Fruit fly (Drosophila melanogaster) whole organism, embryonic: ENCODE results near the gene CG14071.
A peak's percentile ranks its signal among the peaks of the same experiment; 100 is the strongest.

Experiments
- BEAF-32 ChIP-seq: fragments of 200-800 bp; sonication (Bioruptor generic); optimal IDR thresholded peaks from 3 replicates; lab custom pipeline; 2017; ENCODE audit warnings: missing biosample characterization, missing genetic modification characterization, mild to moderate bottlenecking, moderate library complexity, missing genetic modification reagents
- CG12299 ChIP-seq: fragments of 200-800 bp; sonication (Bioruptor generic); optimal IDR thresholded peaks from 2 replicates; lab custom pipeline; 2018; ENCODE audit warnings: missing biosample characterization, mild to moderate bottlenecking, missing genetic modification characterization
- CG13296 ChIP-seq: fragments of 200-800 bp; sonication (Bioruptor generic); optimal IDR thresholded peaks from 3 replicates; lab custom pipeline; 2018; ENCODE audit warnings: missing biosample characterization, mild to moderate bottlenecking, missing genetic modification characterization
- CG14710 ChIP-seq: fragments of 200-800 bp; sonication (Bioruptor generic); optimal IDR thresholded peaks from 3 replicates; lab custom pipeline; 2019; ENCODE audit warnings: missing biosample characterization, mild to moderate bottlenecking, missing genetic modification characterization, moderate library complexity
- CG15011 ChIP-seq: fragments of 200-800 bp; sonication (Bioruptor generic); optimal IDR thresholded peaks from 3 replicates; lab custom pipeline; 2018; ENCODE audit warnings: missing biosample characterization, mild to moderate bottlenecking, missing genetic modification characterization
- CG15514 ChIP-seq: fragments of 200-800 bp; sonication (Bioruptor generic); optimal IDR thresholded peaks from 3 replicates; lab custom pipeline; 2017; ENCODE audit warnings: missing biosample characterization, missing genetic modification characterization, mild to moderate bottlenecking, moderate library complexity, missing genetic modification reagents
- CG18599 ChIP-seq: fragments of 200-800 bp; sonication (Bioruptor generic); optimal IDR thresholded peaks from 3 replicates; lab custom pipeline; 2017; ENCODE audit warnings: missing biosample characterization, missing genetic modification characterization, mild to moderate bottlenecking, moderate library complexity, missing genetic modification reagents
- CG2120 ChIP-seq: fragments of 200-800 bp; sonication (Bioruptor generic); optimal IDR thresholded peaks from 3 replicates; lab custom pipeline; 2016; ENCODE audit warnings: missing biosample characterization, missing genetic modification characterization
- CG2712 ChIP-seq: fragments of 200-800 bp; optimal IDR thresholded peaks from 3 replicates; lab custom pipeline; 2019; ENCODE audit warnings: missing biosample characterization, mild to moderate bottlenecking, missing genetic modification characterization, moderate library complexity
- CG34376 ChIP-seq: fragments of 200-800 bp; sonication (Bioruptor generic); optimal IDR thresholded peaks from 2 replicates; lab custom pipeline; 2018; ENCODE audit warnings: missing biosample characterization, mild to moderate bottlenecking, missing genetic modification characterization
- CG4424 ChIP-seq: fragments of 200-800 bp; sonication (Bioruptor generic); optimal IDR thresholded peaks from 3 replicates; lab custom pipeline; 2016; ENCODE audit warnings: missing biosample characterization, missing genetic modification characterization
- CG4617 ChIP-seq: fragments of 200-800 bp; sonication (Bioruptor generic); optimal IDR thresholded peaks from 3 replicates; lab custom pipeline; 2016; ENCODE audit warnings: missing biosample characterization, missing genetic modification characterization, borderline replicate concordance
- CG4820 ChIP-seq: fragments of 200-800 bp; sonication (Bioruptor generic); optimal IDR thresholded peaks from 3 replicates; lab custom pipeline; 2016; ENCODE audit warnings: missing biosample characterization, missing genetic modification characterization
- CG4854 ChIP-seq: fragments of 200-800 bp; sonication (Bioruptor generic); optimal IDR thresholded peaks from 2 replicates; lab custom pipeline; 2016; ENCODE audit warnings: missing biosample characterization, missing genetic modification characterization, inconsistent platforms
- CG6854 ChIP-seq: fragments of 200-800 bp; sonication (Bioruptor generic); optimal IDR thresholded peaks from 3 replicates; lab custom pipeline; 2017; ENCODE audit warnings: missing biosample characterization, mild to moderate bottlenecking, missing genetic modification characterization
- CG8290 ChIP-seq, 3 experiments: fragments of 200-800 bp; sonication (Bioruptor generic); optimal IDR thresholded peaks; 2 replicates each; lab custom pipeline; 2016 to 2019; ENCODE audit warnings: missing biosample characterization in 3 of 3, missing genetic modification characterization in 3 of 3, mild to moderate bottlenecking in 2 of 3, moderate library complexity in 1 of 3
- CG8388 ChIP-seq: fragments of 200-800 bp; sonication (Bioruptor generic); optimal IDR thresholded peaks from 2 replicates; lab custom pipeline; 2019; ENCODE audit warnings: missing biosample characterization, mild to moderate bottlenecking, missing genetic modification characterization, moderate library complexity
- CG9437 ChIP-seq: fragments of 200-800 bp; sonication (Bioruptor generic); optimal IDR thresholded peaks from 2 replicates; lab custom pipeline; 2018; ENCODE audit warnings: missing biosample characterization, mild to moderate bottlenecking, missing genetic modification characterization
- CG9727 ChIP-seq: fragments of 200-800 bp; sonication (Bioruptor generic); optimal IDR thresholded peaks from 3 replicates; lab custom pipeline; 2017; ENCODE audit warnings: missing biosample characterization, mild to moderate bottlenecking, missing genetic modification characterization
- CG9797 ChIP-seq: fragments of 200-800 bp; sonication (Bioruptor generic); optimal IDR thresholded peaks from 3 replicates; lab custom pipeline; 2018; ENCODE audit warnings: missing biosample characterization, mild to moderate bottlenecking, missing genetic modification characterization
- Dfd ChIP-seq, 2 experiments: fragments of >200 bp; optimal IDR thresholded peaks; 2 replicates each; lab custom pipeline; 2017; ENCODE audit warnings: missing biosample characterization in 2 of 2, missing genetic modification characterization in 2 of 2
- E2f2 ChIP-seq: fragments of 200-800 bp; sonication (Bioruptor generic); IDR thresholded peaks from 2 replicates; pipeline ENCODE4 v1.3.6; 2022; ENCODE audit warnings: missing biosample characterization, missing genetic modification characterization
- Fer3 ChIP-seq: fragments of 200-800 bp; sonication (Bioruptor generic); optimal IDR thresholded peaks from 2 replicates; lab custom pipeline; 2018; ENCODE audit warnings: missing biosample characterization, mild to moderate bottlenecking, missing genetic modification characterization, moderate library complexity
- H15 ChIP-seq: fragments of 200-800 bp; sonication (Bioruptor generic); IDR thresholded peaks from 3 replicates; pipeline ENCODE4 v1.3.6; 2022; ENCODE audit warnings: missing biosample characterization, missing genetic modification characterization
- HLH54F ChIP-seq: fragments of 200-800 bp; sonication (Bioruptor generic); optimal IDR thresholded peaks from 3 replicates; lab custom pipeline; 2016; ENCODE audit warnings: missing biosample characterization, missing genetic modification characterization
- HmgD ChIP-seq: fragments of 200-800 bp; sonication (Bioruptor generic); optimal IDR thresholded peaks from 3 replicates; lab custom pipeline; 2016; ENCODE audit warnings: missing biosample characterization, missing genetic modification characterization
- Hr78 ChIP-seq, 2 experiments: fragments of 200-800 bp in 1 of 2; fragments of >200 bp in 1 of 2; sonication (Bioruptor generic) in 1 of 2; optimal IDR thresholded peaks; 2 replicates each; lab custom pipeline; 2017 to 2019; ENCODE audit warnings: missing biosample characterization in 2 of 2, missing genetic modification characterization in 2 of 2, mild to moderate bottlenecking in 1 of 2, moderate library complexity in 1 of 2
- Jarid2 ChIP-seq: fragments of 200-800 bp; sonication (Bioruptor generic); optimal IDR thresholded peaks from 3 replicates; lab custom pipeline; 2017; ENCODE audit warnings: mild to moderate bottlenecking, missing biosample characterization, missing genetic modification reagents, missing genetic modification characterization
- Pdp1 ChIP-seq, 2 experiments: fragments of 200-800 bp; sonication (Bioruptor generic); optimal IDR thresholded peaks; 3 replicates each; lab custom pipeline; 2016; ENCODE audit warnings: missing biosample characterization in 2 of 2, missing genetic modification characterization in 2 of 2, mild to moderate bottlenecking in 1 of 2, moderate library complexity in 1 of 2
- Sin3A ChIP-seq: fragments of >200 bp; optimal IDR thresholded peaks from 2 replicates; lab custom pipeline; 2018
- Spps ChIP-seq: fragments of 200-800 bp; sonication (Bioruptor generic); optimal IDR thresholded peaks from 2 replicates; lab custom pipeline; 2018; ENCODE audit warnings: missing biosample characterization, mild to moderate bottlenecking, missing genetic modification characterization
- Sry-δ ChIP-seq: fragments of 200-800 bp; sonication (Bioruptor generic); optimal IDR thresholded peaks from 2 replicates; lab custom pipeline; 2016; ENCODE audit warnings: missing biosample characterization, missing genetic modification characterization
- Stat92E ChIP-seq, 3 experiments: fragments of >200 bp in 2 of 3; fragments of 200-800 bp in 1 of 3; sonication (Bioruptor generic) in 1 of 3; optimal IDR thresholded peaks; 2 replicates each; lab custom pipeline; 2017 to 2019; ENCODE audit warnings: missing biosample characterization in 3 of 3, missing genetic modification characterization in 3 of 3, mild to moderate bottlenecking in 1 of 3, moderate library complexity in 1 of 3
- cg ChIP-seq: fragments of 200-800 bp; sonication (Bioruptor generic); optimal IDR thresholded peaks from 3 replicates; lab custom pipeline; 2019; ENCODE audit warnings: missing biosample characterization, mild to moderate bottlenecking, missing genetic modification characterization, moderate library complexity
- chm ChIP-seq: fragments of 200-800 bp; sonication (Bioruptor generic); IDR thresholded peaks from 2 replicates; pipeline ENCODE4 v1.3.6; 2022; ENCODE audit warnings: missing biosample characterization, missing genetic modification characterization
- dm ChIP-seq: fragments of 200-800 bp; sonication (Bioruptor generic); optimal IDR thresholded peaks from 3 replicates; lab custom pipeline; 2016; ENCODE audit warnings: missing biosample characterization, missing genetic modification characterization
- ewg ChIP-seq: fragments of 200-800 bp; sonication (Bioruptor generic); optimal IDR thresholded peaks from 3 replicates; lab custom pipeline; 2017; ENCODE audit warnings: mild to moderate bottlenecking, missing biosample characterization, missing genetic modification reagents, missing genetic modification characterization
- exex ChIP-seq: fragments of 200-800 bp; sonication (Bioruptor generic); optimal IDR thresholded peaks from 4 replicates; lab custom pipeline; 2018; ENCODE audit warnings: missing biosample characterization, mild to moderate bottlenecking, missing genetic modification characterization, moderate library complexity
- fu2 ChIP-seq: fragments of 200-800 bp; sonication (Bioruptor generic); optimal IDR thresholded peaks from 2 replicates; lab custom pipeline; 2016; ENCODE audit warnings: missing biosample characterization, missing genetic modification characterization
- inv ChIP-seq: fragments of 200-800 bp; sonication (Bioruptor generic); IDR thresholded peaks from 2 replicates; pipeline ENCODE4 v1.3.6; 2022; ENCODE audit warnings: missing biosample characterization, missing genetic modification characterization; ENCODE audit not compliant: partially characterized antibody
- lmd ChIP-seq: fragments of 200-800 bp; sonication (Bioruptor generic); IDR thresholded peaks from 2 replicates; pipeline ENCODE4 v1.3.6; 2022; ENCODE audit warnings: missing biosample characterization, missing genetic modification characterization
- onecut ChIP-seq: fragments of 200-800 bp; sonication (Bioruptor generic); IDR thresholded peaks from 2 replicates; pipeline ENCODE4 v1.3.6; 2022; ENCODE audit warnings: missing biosample characterization, missing genetic modification characterization
- pan ChIP-seq, 4 experiments: fragments of >200 bp in 3 of 4; fragments of 200-800 bp in 1 of 4; sonication (Bioruptor generic) in 1 of 4; optimal IDR thresholded peaks in 3 of 4; IDR thresholded peaks in 1 of 4; 2 replicates each; pipeline versions ENCODE4 v1.3.6 to Lab custom; 2017 to 2022; ENCODE audit warnings: missing biosample characterization in 2 of 4, missing genetic modification characterization in 2 of 4, mixed read lengths in 1 of 4
- pfk ChIP-seq: fragments of 200-800 bp; sonication (Bioruptor generic); optimal IDR thresholded peaks from 2 replicates; lab custom pipeline; 2018; ENCODE audit warnings: missing biosample characterization, mild to moderate bottlenecking, missing genetic modification characterization, moderate library complexity
- pzg ChIP-seq: fragments of 200-800 bp; sonication (Bioruptor generic); optimal IDR thresholded peaks from 3 replicates; lab custom pipeline; 2018; ENCODE audit warnings: missing biosample characterization, mild to moderate bottlenecking, missing genetic modification characterization, moderate library complexity
- sens ChIP-seq: fragments of 200-800 bp; sonication (Bioruptor generic); peaks from one replicate; lab custom pipeline; 2016; ENCODE audit warnings: missing biosample characterization, missing genetic modification characterization
- trem ChIP-seq: fragments of 200-800 bp; optimal IDR thresholded peaks from 3 replicates; lab custom pipeline; 2019; ENCODE audit warnings: missing biosample characterization, mild to moderate bottlenecking, missing genetic modification characterization, moderate library complexity

CG14071 gene

dm6 chr2L:10850320-10850990, 38.3 kb downstream of the CG14071 start, which contains the start of gene porin (continued):
- TF ChIP-seq CG2712 (tag; lab: Kevin White, UChicago) = peak; percentile 48
- TF ChIP-seq Hr78 (GFP tag; optimal IDR thresholded peaks at IDR 0.05; lab: Kevin White, UChicago) = peak in 1 of 2 experiments; percentile 5
- peak; percentile 10 for TF ChIP-seq CG6854 (GFP tag; lab: Kevin White, UChicago)
- TF ChIP-seq CG15011 (GFP tag; lab: Kevin White, UChicago) = no peak
- peak; percentile 87 for TF ChIP-seq exex
- TF ChIP-seq trem (tag; lab: Kevin White, UChicago) = peak; percentile 87
- peak; percentile 62 for TF ChIP-seq pfk (GFP tag; lab: Kevin White, UChicago)
- TF ChIP-seq CG14710 (tag; lab: Kevin White, UChicago) = peak; percentile 65
- no peak for TF ChIP-seq HLH54F (GFP tag; lab: Kevin White, UChicago)
- no peak for TF ChIP-seq CG2120 (GFP tag; lab: Kevin White, UChicago)
- TF ChIP-seq pan (optimal IDR thresholded peaks at IDR 0.05; lab: Kevin White, UChicago) = no peak
- no peak for TF ChIP-seq pan (GFP tag; optimal IDR thresholded peaks at IDR 0.05 in 1 of 2, IDR thresholded peaks at IDR 0.05 in 1 of 2)
- peak; percentile 56 for TF ChIP-seq Sin3A (lab: Kevin White, UChicago)
- TF ChIP-seq Sry-δ (GFP tag; lab: Kevin White, UChicago) = peak; percentile 50
- peak in 1 of 2 experiments; percentile 98 for TF ChIP-seq Pdp1 (GFP tag; optimal IDR thresholded peaks at IDR 0.05; lab: Kevin White, UChicago)
- peak; percentile 81 for TF ChIP-seq CG15514 (GFP tag; lab: Kevin White, UChicago)
- TF ChIP-seq CG12299 = peak; percentile 10
- TF ChIP-seq CG8388 (GFP tag; lab: Kevin White, UChicago) = no peak
- TF ChIP-seq cg = peak; percentile 85
- TF ChIP-seq dm = peak; percentile 82
- no peak for TF ChIP-seq CG4424 (GFP tag; lab: Kevin White, UChicago)
- no peak for TF ChIP-seq H15 (GFP tag; lab: Robert Waterston, UW)
- TF ChIP-seq CG9727 (GFP tag; lab: Kevin White, UChicago) = peak; percentile 2
- peak; percentile 33 for TF ChIP-seq CG13296 (GFP tag; lab: Kevin White, UChicago)
- TF ChIP-seq onecut (GFP tag; lab: Robert Waterston, UW) = peak; percentile 61; the same call in 1 of the 2 replicates
- peak; percentile 34; the same call in 1 of the 2 replicates for TF ChIP-seq chm (GFP tag; lab: Robert Waterston, UW)
- TF ChIP-seq HmgD (GFP tag; lab: Kevin White, UChicago) = no peak
- TF ChIP-seq sens (GFP tag; lab: Kevin White, UChicago) = peak; percentile 80
- peak; percentile 19 for TF ChIP-seq Spps
- peak; percentile 60 for TF ChIP-seq Jarid2
- no peak for TF ChIP-seq fu2 (GFP tag; lab: Kevin White, UChicago)
- TF ChIP-seq lmd = no peak
- peak; percentile 96 for TF ChIP-seq pzg
- TF ChIP-seq Fer3 (tag; lab: Kevin White, UChicago) = no peak
- TF ChIP-seq E2f2 (GFP tag; lab: Robert Waterston, UW) = peak; percentile 71
- TF ChIP-seq ewg (GFP tag; lab: Kevin White, UChicago) = peak; percentile 74
- TF ChIP-seq CG4854 (GFP tag; lab: Kevin White, UChicago) = peak; percentile 29
- peak; percentile 46 for TF ChIP-seq BEAF-32 (GFP tag; lab: Kevin White, UChicago)
- no peak for TF ChIP-seq CG8290 (GFP tag; optimal IDR thresholded peaks at IDR 0.05; lab: Kevin White, UChicago)
- TF ChIP-seq CG8290 (tag; optimal IDR thresholded peaks at IDR 0.05; lab: Kevin White, UChicago) = peak in 1 of 2 experiments; percentile 37
- peak; percentile 83 for TF ChIP-seq CG4617
- TF ChIP-seq Dfd (GFP tag; optimal IDR thresholded peaks at IDR 0.05; lab: Kevin White, UChicago) = no peak
- peak in 1 of 3 experiments; percentile 69 for TF ChIP-seq Stat92E (GFP tag; optimal IDR thresholded peaks at IDR 0.05; lab: Kevin White, UChicago)
- peak; percentile 94 for TF ChIP-seq CG9797
- TF ChIP-seq CG9437 (GFP tag; lab: Kevin White, UChicago) = peak; percentile 83
- TF ChIP-seq CG4820 = peak; percentile 4
- peak; percentile 1 for TF ChIP-seq CG18599 (GFP tag; lab: Kevin White, UChicago)
- 0 out of 2 replicates have a peak, but pooled peaks have one; percentile 11 for TF ChIP-seq inv (GFP tag; lab: Robert Waterston, UW)
- TF ChIP-seq CG34376 (GFP tag; lab: Kevin White, UChicago) = peak; percentile 65
